Worm (Caenorhabditis elegans): ENCODE measurements around the gene F55C9.11.

DNA sequence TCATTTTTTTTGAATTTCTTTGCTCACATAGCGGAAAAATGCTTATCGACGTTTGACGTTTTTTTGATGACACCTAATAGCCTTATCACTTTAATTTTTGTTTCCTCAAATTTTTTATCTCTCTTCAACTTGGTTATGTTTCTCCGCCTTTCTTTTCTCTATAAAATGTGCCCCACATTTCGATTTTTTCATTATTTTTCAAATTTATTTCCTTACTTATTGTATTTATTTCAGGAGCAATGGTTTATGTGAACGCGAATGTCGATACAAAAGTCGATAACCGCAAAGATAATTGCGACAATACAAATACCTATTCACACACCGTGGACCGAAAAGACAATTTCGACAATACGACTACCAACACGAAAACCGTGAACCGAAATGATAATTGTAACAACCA is 10.9 kb upstream of the F55C9.11 start, which contains the start of gene sdz-6:
- TF ChIP-seq T22C8.4 (GFP tag; IDR thresholded peaks at IDR 0.05), result no peak
- no peak for TF ChIP-seq flt-1 (GFP tag; IDR thresholded peaks at IDR 0.05)
- no peak for TF ChIP-seq ztf-29 (GFP tag; IDR thresholded peaks at IDR 0.05)
- no peak for TF ChIP-seq med-1 (GFP tag; optimal IDR thresholded peaks at IDR 0.05; ENCODE audit: insufficient read depth)
- TF ChIP-seq tab-1 (GFP tag; IDR thresholded peaks at IDR 0.05), result no peak
- no peak for TF ChIP-seq ref-1 (GFP tag; conservative IDR thresholded peaks at IDR 0.05)
- no peak for TF ChIP-seq klf-2 (GFP tag; conservative IDR thresholded peaks at IDR 0.05)

All from whole organism, midembryonic.